Worm (Caenorhabditis elegans) whole organism, mixed stage, embryonic: ENCODE results near the gene gar-3.

Experiments used
- drap-1 ChIP-seq: fragments of 200-800 bp; sonication (Bioruptor generic); optimal IDR thresholded peaks from 3 replicates; lab custom pipeline; 2018; ENCODE audit warnings: mild to moderate bottlenecking, missing genetic modification characterization, missing compliant biosample characterization
- flh-1 ChIP-seq: fragments of 200-800 bp; sonication (Bioruptor generic); optimal IDR thresholded peaks from 2 replicates; lab custom pipeline; 2018; ENCODE audit warnings: mild to moderate bottlenecking, missing genetic modification characterization, moderate library complexity, missing compliant biosample characterization
- hlh-1 ChIP-seq: fragments of 150-350 bp; optimal IDR thresholded peaks from 2 replicates; lab custom pipeline; 2014; ENCODE audit warnings: missing biosample characterization, missing genetic modification reagents, missing genetic modification characterization
- nhr-237 ChIP-seq: fragments of 150-350 bp; optimal IDR thresholded peaks from 2 replicates; lab custom pipeline; 2014; ENCODE audit warnings: missing biosample characterization, missing genetic modification characterization
- nhr-28 ChIP-seq: fragments of 150-350 bp; optimal IDR thresholded peaks from 2 replicates; lab custom pipeline; 2014; ENCODE audit warnings: missing biosample characterization, missing genetic modification characterization
- unc-62 ChIP-seq: fragments of 150-350 bp; optimal IDR thresholded peaks from 2 replicates; lab custom pipeline; 2014; ENCODE audit warnings: missing biosample characterization, missing genetic modification reagents, missing genetic modification characterization
- ztf-11 ChIP-seq: fragments of 150-350 bp; optimal IDR thresholded peaks from 2 replicates; lab custom pipeline; 2014; ENCODE audit warnings: missing biosample characterization, missing genetic modification characterization

DNA sequence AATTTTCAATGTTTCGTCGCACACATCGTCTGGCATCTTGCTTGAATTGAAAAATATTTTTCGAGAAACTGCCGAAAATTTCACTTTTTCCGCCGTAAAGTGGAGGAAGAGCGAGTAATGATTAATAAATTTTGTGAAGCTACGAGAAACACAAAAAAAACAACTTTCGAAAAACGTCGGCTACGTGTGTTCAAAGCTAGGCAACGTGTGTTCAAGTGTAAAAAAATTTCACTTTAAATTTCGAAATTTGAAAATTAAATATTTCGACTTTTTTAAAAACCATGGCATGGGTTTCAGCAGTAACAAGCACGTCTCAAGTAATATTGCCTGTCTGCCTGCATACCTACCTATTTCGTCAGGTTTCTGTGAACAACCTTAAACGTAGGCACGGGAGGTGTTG is 43.2 kb downstream of the gar-3 start, which contains the start of gene tag-191:
- TF ChIP-seq hlh-1 (no peak), drap-1 (no peak), nhr-28 (tag; lab: Kevin White, UChicago) (no peak), ztf-11 (tag; lab: Kevin White, UChicago) (no peak), unc-62 (GFP tag; lab: Kevin White, UChicago) (no peak), nhr-237 (tag; lab: Kevin White, UChicago) (no peak), flh-1 (GFP tag; lab: Kevin White, UChicago) (no peak)
